Fruit fly (Drosophila melanogaster): ENCODE results near the gene Hrb87F.

Hrb87F gene

dm6 chr3R:13646729-13647633 lies 13.3 kb downstream of the Hrb87F start, which contains the start of gene rin:
Gene rin (plus strand): TSS chr3R:13647004.
- peak; percentile 41 for TF ChIP-seq CG8301 (tag; optimal IDR thresholded peaks at IDR 0.05)
- peak; percentile 61 for TF ChIP-seq EcR (GFP tag; optimal IDR thresholded peaks at IDR 0.05)
- peak; percentile 26 for TF ChIP-seq Pif1A (GFP tag; optimal IDR thresholded peaks at IDR 0.05)
- no peak for TF ChIP-seq Ets98B (GFP tag; IDR thresholded peaks at IDR 0.05)
- TF ChIP-seq Snoo (tag; optimal IDR thresholded peaks at IDR 0.05), result no peak
- no peak for TF ChIP-seq Pif1B (GFP tag; optimal IDR thresholded peaks at IDR 0.05)
- no peak for TF ChIP-seq rn (GFP tag; IDR thresholded peaks at IDR 0.05)
- no peak for TF ChIP-seq CG17806 (tag; optimal IDR thresholded peaks at IDR 0.05)
- TF ChIP-seq CG32121 (GFP tag; IDR thresholded peaks at IDR 0.05), result peak; percentile 39; the same call in 1 of the 2 replicates
- TF ChIP-seq fd96Ca (GFP tag; IDR thresholded peaks at IDR 0.05), result no peak
- peak; percentile 20 for TF ChIP-seq CG13204 (GFP tag; optimal IDR thresholded peaks at IDR 0.05)
- peak; percentile 41; the same call in 1 of the 2 replicates for TF ChIP-seq CG12605 (GFP tag; IDR thresholded peaks at IDR 0.05)
- peak; percentile 59 for TF ChIP-seq CG34367 (tag; optimal IDR thresholded peaks at IDR 0.05)
- no peak for TF ChIP-seq CG14655 (GFP tag; optimal IDR thresholded peaks at IDR 0.05)
- TF ChIP-seq CG9948 (tag; optimal IDR thresholded peaks at IDR 0.05), result no peak
- peak; percentile 35 for TF ChIP-seq CG15710 (tag; optimal IDR thresholded peaks at IDR 0.05)
- no peak for TF ChIP-seq CG10348 (GFP tag; IDR thresholded peaks at IDR 0.05)
- TF ChIP-seq gl (tag; optimal IDR thresholded peaks at IDR 0.05), result peak; percentile 78
- peak; percentile 58 for TF ChIP-seq CG8159 (tag; optimal IDR thresholded peaks at IDR 0.05)
- no peak for TF ChIP-seq D1 (tag; optimal IDR thresholded peaks at IDR 0.05)
- TF ChIP-seq CG4496 (GFP tag; IDR thresholded peaks at IDR 0.05), result 0 out of 3 replicates have a peak, but pooled peaks have one; percentile 15

dm6 chr3R:13645874-13646370 lies 14.4 kb downstream of the Hrb87F start, which contains the start of gene sqd:
Gene sqd (minus strand): TSS chr3R:13646304.
- TF ChIP-seq CG17806 (tag; optimal IDR thresholded peaks at IDR 0.05) (peak; percentile 11), CG9948 (tag; optimal IDR thresholded peaks at IDR 0.05) (peak; percentile 15), CG32121 (GFP tag; IDR thresholded peaks at IDR 0.05) (no peak), rn (GFP tag; IDR thresholded peaks at IDR 0.05) (no peak), Pif1A (GFP tag; optimal IDR thresholded peaks at IDR 0.05) (peak; percentile 24), CG34367 (tag; optimal IDR thresholded peaks at IDR 0.05) (peak; percentile 26), CG15710 (tag; optimal IDR thresholded peaks at IDR 0.05) (peak; percentile 36), Ets98B (GFP tag; IDR thresholded peaks at IDR 0.05) (peak; percentile 35; the same call in 1 of the 2 replicates), CG10348 (GFP tag; IDR thresholded peaks at IDR 0.05) (no peak), Snoo (tag; optimal IDR thresholded peaks at IDR 0.05) (peak; percentile 68), CG13204 (GFP tag; optimal IDR thresholded peaks at IDR 0.05) (peak; percentile 18), CG8301 (tag; optimal IDR thresholded peaks at IDR 0.05) (no peak), CG14655 (GFP tag; optimal IDR thresholded peaks at IDR 0.05) (peak; percentile 6), fd96Ca (GFP tag; IDR thresholded peaks at IDR 0.05) (no peak), CG12605 (GFP tag; IDR thresholded peaks at IDR 0.05) (0 out of 2 replicates have a peak, but pooled peaks have one; percentile 28), EcR (GFP tag; optimal IDR thresholded peaks at IDR 0.05) (no peak), CG4496 (GFP tag; IDR thresholded peaks at IDR 0.05) (peak; percentile 54; the same call in 2 of the 3 replicates), Pif1B (GFP tag; optimal IDR thresholded peaks at IDR 0.05) (peak; percentile 44), gl (tag; optimal IDR thresholded peaks at IDR 0.05) (no peak), CG8159 (tag; optimal IDR thresholded peaks at IDR 0.05) (no peak), D1 (tag; optimal IDR thresholded peaks at IDR 0.05) (no peak)

dm6 chr3R:13644778-13645660 lies 15.3 kb downstream of the Hrb87F start:
- no peak for TF ChIP-seq CG14655 (GFP tag; optimal IDR thresholded peaks at IDR 0.05)
- TF ChIP-seq CG32121 (GFP tag; IDR thresholded peaks at IDR 0.05), result peak; percentile 52; the same call in 1 of the 2 replicates
- TF ChIP-seq CG12605 (GFP tag; IDR thresholded peaks at IDR 0.05), result no peak
- TF ChIP-seq fd96Ca (GFP tag; IDR thresholded peaks at IDR 0.05), result no peak
- no peak for TF ChIP-seq CG4496 (GFP tag; IDR thresholded peaks at IDR 0.05)
- TF ChIP-seq CG15710 (tag; optimal IDR thresholded peaks at IDR 0.05), result peak; percentile 30
- no peak for TF ChIP-seq D1 (tag; optimal IDR thresholded peaks at IDR 0.05)
- TF ChIP-seq gl (tag; optimal IDR thresholded peaks at IDR 0.05), result no peak
- no peak for TF ChIP-seq rn (GFP tag; IDR thresholded peaks at IDR 0.05)
- peak; percentile 69 for TF ChIP-seq Pif1B (GFP tag; optimal IDR thresholded peaks at IDR 0.05)
- TF ChIP-seq CG34367 (tag; optimal IDR thresholded peaks at IDR 0.05), result no peak
- TF ChIP-seq Pif1A (GFP tag; optimal IDR thresholded peaks at IDR 0.05), result peak; percentile 67
- no peak for TF ChIP-seq CG8159 (tag; optimal IDR thresholded peaks at IDR 0.05)
- no peak for TF ChIP-seq CG9948 (tag; optimal IDR thresholded peaks at IDR 0.05)
- peak; percentile 25 for TF ChIP-seq Snoo (tag; optimal IDR thresholded peaks at IDR 0.05)
- no peak for TF ChIP-seq CG8301 (tag; optimal IDR thresholded peaks at IDR 0.05)
- peak; percentile 25 for TF ChIP-seq CG17806 (tag; optimal IDR thresholded peaks at IDR 0.05)
- peak; percentile 59; the same call in 1 of the 2 replicates for TF ChIP-seq Ets98B (GFP tag; IDR thresholded peaks at IDR 0.05)
- TF ChIP-seq CG13204 (GFP tag; optimal IDR thresholded peaks at IDR 0.05), result no peak
- no peak for TF ChIP-seq CG10348 (GFP tag; IDR thresholded peaks at IDR 0.05)
- peak; percentile 16 for TF ChIP-seq EcR (GFP tag; optimal IDR thresholded peaks at IDR 0.05)

- TF ChIP-seq gl (tag; optimal IDR thresholded peaks at IDR 0.05) (no peak), Pif1A (GFP tag; optimal IDR thresholded peaks at IDR 0.05) (no peak), CG8159 (tag; optimal IDR thresholded peaks at IDR 0.05) (no peak), CG4496 (GFP tag; IDR thresholded peaks at IDR 0.05) (no peak), CG14655 (GFP tag; optimal IDR thresholded peaks at IDR 0.05) (no peak), EcR (GFP tag; optimal IDR thresholded peaks at IDR 0.05) (no peak), CG8301 (tag; optimal IDR thresholded peaks at IDR 0.05) (no peak), rn (GFP tag; IDR thresholded peaks at IDR 0.05) (no peak), CG13204 (GFP tag; optimal IDR thresholded peaks at IDR 0.05) (no peak)
These were observed 28.7 kb downstream of the Hrb87F start, which contains the start of gene CG10841 for dm6 chr3R:13631642-13632041. Gene CG10841 (plus strand): TSS chr3R:13631942.

All from whole organism, pupa.